Worm (Caenorhabditis elegans) whole organism, L4/young adult: Measurements from ENCODE around the gene sipa-1.

Experiments used
- dao-5 ChIP-seq: sonication (generic microtip); optimal IDR thresholded peaks from 2 replicates; lab custom pipeline; 2016; ENCODE audit warnings: missing genotype, missing genetic modification characterization, moderate library complexity, missing compliant biosample characterization
- him-1 ChIP-seq: sonication (generic microtip); optimal IDR thresholded peaks from 2 replicates; lab custom pipeline; 2016; ENCODE audit warnings: missing genotype, missing genetic modification reagents, missing genetic modification characterization, missing compliant biosample characterization

- TF ChIP-seq him-1 (tag; lab: Kevin White, UChicago) (no peak), dao-5 (tag; lab: Kevin White, UChicago) (no peak)
Observed at ce11 chrV:11674594-11675579, 37.8 kb upstream of the sipa-1 start.
